Fruit fly (Drosophila melanogaster): Measurements from ENCODE around the gene CG34159.

CG34159 gene

DNA sequence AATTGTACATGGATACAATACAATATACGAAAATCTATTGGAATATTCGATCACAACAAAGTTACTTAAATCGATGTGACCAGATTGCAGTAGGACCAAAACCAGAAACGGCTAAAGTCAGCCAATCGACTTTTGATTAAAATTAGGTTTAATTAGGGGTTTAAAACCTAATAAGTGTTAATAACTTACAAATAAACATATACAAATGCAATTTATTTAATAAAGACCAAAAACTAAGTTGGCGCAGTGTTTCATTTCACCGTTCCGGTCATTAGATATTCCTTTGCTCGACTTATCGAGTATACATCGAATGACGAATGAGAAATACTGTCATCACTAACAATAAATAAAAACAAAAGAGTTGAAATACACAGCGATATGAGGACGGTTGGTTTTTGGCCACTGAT is 46.3 kb upstream of the CG34159 start, which contains the start of the genes bsk and CG31717 (continued):
- TF ChIP-seq CG15011 (GFP tag; optimal IDR thresholded peaks at IDR 0.05) (no peak), CG12071 (GFP tag; optimal IDR thresholded peaks at IDR 0.05) (no peak), CG9876 (GFP tag; optimal IDR thresholded peaks at IDR 0.05) (no peak), zfh1 (GFP tag; IDR thresholded peaks at IDR 0.05) (no peak), CG11085 (GFP tag; IDR thresholded peaks at IDR 0.05) (no peak), E2f1 (GFP tag; IDR thresholded peaks at IDR 0.05) (no peak), CG15696 (tag; optimal IDR thresholded peaks at IDR 0.05) (no peak), Mes4 (GFP tag; optimal IDR thresholded peaks at IDR 0.05) (no peak), CG4282 (GFP tag; optimal IDR thresholded peaks at IDR 0.05) (no peak), ERR (GFP tag; optimal IDR thresholded peaks at IDR 0.05) (no peak), Dp (GFP tag; optimal IDR thresholded peaks at IDR 0.05) (peak; percentile 21), Dref (GFP tag; IDR thresholded peaks at IDR 0.05) (peak; percentile 71), CG8478 (optimal IDR thresholded peaks at IDR 0.05) (no peak), wor (GFP tag; IDR thresholded peaks at IDR 0.05) (no peak), CG1647 (GFP tag; optimal IDR thresholded peaks at IDR 0.05) (no peak), CG6272 (GFP tag; IDR thresholded peaks at IDR 0.05) (no peak), Eip74EF (GFP tag; optimal IDR thresholded peaks at IDR 0.05) (no peak), nerfin-1 (tag; optimal IDR thresholded peaks at IDR 0.05) (peak; percentile 38), az2 (GFP tag; optimal IDR thresholded peaks at IDR 0.05) (no peak), CG1529 (GFP tag; optimal IDR thresholded peaks at IDR 0.05) (no peak), CG6813 (GFP tag; optimal IDR thresholded peaks at IDR 0.05) (no peak), Usf (GFP tag; optimal IDR thresholded peaks at IDR 0.05) (no peak), NK7.1 (GFP tag; optimal IDR thresholded peaks at IDR 0.05) (no peak), Ssrp (tag; optimal IDR thresholded peaks at IDR 0.05) (no peak), CG14710 (tag; optimal IDR thresholded peaks at IDR 0.05) (peak; percentile 62), tx (GFP tag; optimal IDR thresholded peaks at IDR 0.05) (no peak), CG2120 (GFP tag; optimal IDR thresholded peaks at IDR 0.05) (no peak), en (GFP tag; optimal IDR thresholded peaks at IDR 0.05) (no peak), crol (GFP tag; IDR thresholded peaks at IDR 0.05) (no peak), CG17361 (GFP tag; IDR thresholded peaks at IDR 0.05) (no peak), CG11093 (GFP tag; IDR thresholded peaks at IDR 0.05) (no peak), HLH4C (GFP tag; IDR thresholded peaks at IDR 0.05; ENCODE audit: partially characterized antibody) (peak; percentile 49; the same call in 1 of the 3 replicates), hbn (GFP tag; IDR thresholded peaks at IDR 0.05; ENCODE audit: partially characterized antibody) (no peak), CG8089 (GFP tag; optimal IDR thresholded peaks at IDR 0.05) (no peak), Dip3 (GFP tag; optimal IDR thresholded peaks at IDR 0.05) (no peak), E2f2 (GFP tag; IDR thresholded peaks at IDR 0.05) (no peak), CG17802 (tag; optimal IDR thresholded peaks at IDR 0.05) (no peak), Poxn (GFP tag; IDR thresholded peaks at IDR 0.05) (no peak), lov (optimal IDR thresholded peaks at IDR 0.05) (no peak), lov (GFP tag; IDR thresholded peaks at IDR 0.05) (no peak), shn (GFP tag; optimal IDR thresholded peaks at IDR 0.05) (no peak), phol (tag; optimal IDR thresholded peaks at IDR 0.05) (peak; percentile 46), Dad (GFP tag; optimal IDR thresholded peaks at IDR 0.05) (no peak), Drgx (GFP tag; IDR thresholded peaks at IDR 0.05) (no peak), CG13894 (tag; optimal IDR thresholded peaks at IDR 0.05) (no peak), MBD-R2 (GFP tag; IDR thresholded peaks at IDR 0.05) (peak; percentile 65), Hsf (GFP tag; optimal IDR thresholded peaks at IDR 0.05) (no peak), sisA (GFP tag; IDR thresholded peaks at IDR 0.05) (no peak), lilli (GFP tag; optimal IDR thresholded peaks at IDR 0.05) (peak; percentile 7), Aef1 (GFP tag; IDR thresholded peaks at IDR 0.05) (no peak), croc (GFP tag; conservative IDR thresholded peaks at IDR 0.05) (no peak), CG1024 (GFP tag; IDR thresholded peaks at IDR 0.05) (0 out of 2 replicates have a peak, but pooled peaks have one; percentile 11), CG8765 (GFP tag; IDR thresholded peaks at IDR 0.05) (no peak), trh (GFP tag; optimal IDR thresholded peaks at IDR 0.05) (no peak)

All from whole organism, embryonic.